Worm (Caenorhabditis elegans) whole organism, young adult: ENCODE data around the gene R160.13.
"Not testable (repeated sequence)": the region's sequence is repeated elsewhere in the genome, so short reads cannot be mapped to it uniquely, and the experiment has no call there.

ENCODE experiments used
- B0035.1 ChIP-seq: sonication (generic microtip); optimal IDR thresholded peaks from 2 replicates; lab custom pipeline; 2016; ENCODE audit warnings: missing genetic modification characterization, mild to moderate bottlenecking, missing compliant biosample characterization, missing genotype, missing genetic modification reagents
- B0261.1 ChIP-seq: sonication (generic microtip); optimal IDR thresholded peaks from 2 replicates; lab custom pipeline; 2016; ENCODE audit warnings: mild to moderate bottlenecking, missing genetic modification characterization, moderate library complexity, missing compliant biosample characterization
- C06A6.2 ChIP-seq: fragments of 200-800 bp; sonication (Bioruptor generic); conservative IDR thresholded peaks from 2 replicates; pipeline ENCODE4 v1.3.6; 2022; ENCODE audit warnings: missing genetic modification characterization, missing compliant biosample characterization
- F22D6.2 ChIP-seq: sonication (generic microtip); optimal IDR thresholded peaks from 2 replicates; lab custom pipeline; 2016; ENCODE audit warnings: mild to moderate bottlenecking, missing genetic modification characterization, missing compliant biosample characterization
- F23B12.7 ChIP-seq: sonication (generic microtip); optimal IDR thresholded peaks from 2 replicates; lab custom pipeline; 2017; ENCODE audit warnings: missing genetic modification characterization, mild to moderate bottlenecking, missing compliant biosample characterization, antibody characterized with exemption, moderate library complexity; ENCODE audit not compliant: insufficient read depth
- F57C9.4 ChIP-seq: sonication (generic microtip); optimal IDR thresholded peaks from 2 replicates; lab custom pipeline; 2017; ENCODE audit warnings: mild to moderate bottlenecking, missing genetic modification characterization, missing compliant biosample characterization
- Y53G8AR.9 ChIP-seq: fragments of 200-800 bp; sonication (Bioruptor generic); conservative IDR thresholded peaks from 2 replicates; pipeline ENCODE4 v1.3.6; 2022; ENCODE audit warnings: missing genetic modification reagents, missing genetic modification characterization, missing compliant biosample characterization
- Y56A3A.18 ChIP-seq: fragments of 200-800 bp; sonication (Bioruptor generic); IDR thresholded peaks from 2 replicates; pipeline ENCODE4 v1.3.6; 2022; ENCODE audit warnings: missing genetic modification reagents, missing genetic modification characterization, missing compliant biosample characterization
- ZK185.1 ChIP-seq: sonication (generic microtip); optimal IDR thresholded peaks from 2 replicates; lab custom pipeline; 2016; ENCODE audit warnings: mild to moderate bottlenecking, missing genetic modification characterization, missing compliant biosample characterization; ENCODE audit not compliant: poor library complexity, severe bottlenecking
- akir-1 ChIP-seq: fragments of 200-800 bp; sonication (Bioruptor generic); optimal IDR thresholded peaks from 2 replicates; lab custom pipeline; 2018; ENCODE audit warnings: mild to moderate bottlenecking, missing genetic modification characterization, moderate library complexity, missing compliant biosample characterization
- atf-7 ChIP-seq: sonication (generic microtip); optimal IDR thresholded peaks from 2 replicates; lab custom pipeline; 2017; ENCODE audit warnings: mild to moderate bottlenecking, missing genetic modification characterization, missing compliant biosample characterization
- attf-6 ChIP-seq: fragments of 200-800 bp; sonication (Bioruptor generic); IDR thresholded peaks from 2 replicates; pipeline ENCODE4 v1.3.6; 2022; ENCODE audit warnings: missing genetic modification reagents, missing genetic modification characterization, missing compliant biosample characterization
- ceh-27 ChIP-seq: fragments of 200-800 bp; sonication (Bioruptor generic); optimal IDR thresholded peaks from 2 replicates; lab custom pipeline; 2018; ENCODE audit warnings: mild to moderate bottlenecking, missing genetic modification characterization, moderate library complexity, missing compliant biosample characterization
- dox-1 ChIP-seq: fragments of 200-800 bp; sonication (Bioruptor generic); IDR thresholded peaks from 2 replicates; pipeline ENCODE4 v1.3.6; 2022; ENCODE audit warnings: missing genetic modification reagents, missing genetic modification characterization, missing compliant biosample characterization
- ekl-4 ChIP-seq: fragments of 200-800 bp; sonication (Bioruptor generic); IDR thresholded peaks from 2 replicates; pipeline ENCODE4 v1.3.6; 2022; ENCODE audit warnings: missing genetic modification reagents, missing genetic modification characterization, missing compliant biosample characterization
- gei-17 ChIP-seq: fragments of 200-800 bp; sonication (Bioruptor generic); optimal IDR thresholded peaks from 2 replicates; lab custom pipeline; 2018; ENCODE audit warnings: mild to moderate bottlenecking, missing genetic modification characterization, missing compliant biosample characterization
- hmg-1.2 ChIP-seq: fragments of 200-800 bp; sonication (Bioruptor generic); IDR thresholded peaks from 2 replicates; pipeline ENCODE4 v1.3.6; 2022; ENCODE audit warnings: missing genetic modification reagents, missing genetic modification characterization, missing compliant biosample characterization
- lin-35 ChIP-seq, 3 experiments: fragments of 150-350 bp in 2 of 3; sonication (generic microtip) in 1 of 3; optimal IDR thresholded peaks; 2 replicates each; lab custom pipeline; 2014 to 2018; ENCODE audit warnings: missing biosample characterization in 3 of 3, missing genetic modification characterization in 3 of 3, missing genetic modification reagents in 3 of 3
- lin-40 ChIP-seq: sonication (generic microtip); optimal IDR thresholded peaks from 2 replicates; lab custom pipeline; 2016; ENCODE audit warnings: missing genetic modification characterization, mild to moderate bottlenecking, missing compliant biosample characterization, missing genotype, missing genetic modification reagents
- lin-54 ChIP-seq: fragments of 200-800 bp; sonication (Bioruptor generic); optimal IDR thresholded peaks from 2 replicates; lab custom pipeline; 2018; ENCODE audit warnings: mild to moderate bottlenecking, missing genetic modification characterization, missing compliant biosample characterization
- lir-1 ChIP-seq: fragments of 200-800 bp; sonication (Bioruptor generic); conservative IDR thresholded peaks from 2 replicates; pipeline ENCODE4 v1.3.6; 2022; ENCODE audit warnings: missing genetic modification reagents, missing genetic modification characterization, missing compliant biosample characterization
- lsy-27 ChIP-seq: sonication (generic microtip); optimal IDR thresholded peaks from 2 replicates; lab custom pipeline; 2017; ENCODE audit warnings: missing genetic modification characterization, mild to moderate bottlenecking, missing compliant biosample characterization, antibody characterized with exemption, missing genotype, borderline replicate concordance; ENCODE audit not compliant: insufficient read depth
- madf-10 ChIP-seq: sonication (generic microtip); optimal IDR thresholded peaks from 2 replicates; lab custom pipeline; 2016; ENCODE audit warnings: mild to moderate bottlenecking, missing genetic modification characterization, missing compliant biosample characterization
- mcd-1 ChIP-seq: fragments of 200-800 bp; sonication (Bioruptor generic); IDR thresholded peaks from 2 replicates; pipeline ENCODE4 v1.3.6; 2022; ENCODE audit warnings: missing genetic modification reagents, missing genetic modification characterization, missing compliant biosample characterization
- nfyb-1 ChIP-seq: fragments of 200-800 bp; sonication (Bioruptor generic); IDR thresholded peaks from 2 replicates; pipeline ENCODE4 v1.3.6; 2022; ENCODE audit warnings: missing genetic modification reagents, missing genetic modification characterization, missing compliant biosample characterization
- nhr-120 ChIP-seq: fragments of 200-800 bp; sonication (Bioruptor generic); IDR thresholded peaks from 2 replicates; pipeline ENCODE4 v1.3.6; 2022; ENCODE audit warnings: missing genetic modification characterization, missing compliant biosample characterization
- nhr-80 ChIP-seq: sonication (generic microtip); optimal IDR thresholded peaks from 2 replicates; lab custom pipeline; 2016; ENCODE audit warnings: missing genetic modification characterization, missing compliant biosample characterization
- pbrm-1 ChIP-seq: fragments of 200-800 bp; sonication (Bioruptor generic); IDR thresholded peaks from 2 replicates; pipeline ENCODE4 v1.3.6; 2022; ENCODE audit warnings: missing genetic modification reagents, missing genetic modification characterization, missing compliant biosample characterization
- rcor-1 ChIP-seq: fragments of 200-800 bp; sonication (Bioruptor generic); IDR thresholded peaks from 2 replicates; pipeline ENCODE4 v1.3.6; 2022; ENCODE audit warnings: missing genetic modification reagents, missing genetic modification characterization, missing compliant biosample characterization
- snpc-4 ChIP-seq, 5 experiments: fragments of 150-350 bp in 1 of 5; sonication (generic microtip) in 4 of 5; optimal IDR thresholded peaks; 2 replicates each; lab custom pipeline; 2014 to 2018; ENCODE audit warnings: missing genetic modification characterization in 5 of 5, missing biosample characterization in 3 of 5, antibody characterized with exemption in 2 of 5, mild to moderate bottlenecking in 2 of 5, missing compliant biosample characterization in 2 of 5, missing genotype in 2 of 5, moderate library complexity in 2 of 5, missing genetic modification reagents in 1 of 5
- tbp1 ChIP-seq: fragments of 200-800 bp; sonication (Bioruptor generic); optimal IDR thresholded peaks from 2 replicates; lab custom pipeline; 2018; ENCODE audit warnings: mild to moderate bottlenecking, missing genetic modification characterization, missing compliant biosample characterization
- tlf-1 ChIP-seq: fragments of 200-800 bp; sonication (Bioruptor generic); optimal IDR thresholded peaks from 2 replicates; lab custom pipeline; 2018; ENCODE audit warnings: mild to moderate bottlenecking, missing genetic modification characterization, missing compliant biosample characterization
- ztf-22 ChIP-seq: fragments of 200-800 bp; sonication (Bioruptor generic); optimal IDR thresholded peaks from 2 replicates; lab custom pipeline; 2018; ENCODE audit warnings: mild to moderate bottlenecking, missing genetic modification characterization, moderate library complexity, missing compliant biosample characterization
- ztf-26 ChIP-seq: sonication (generic microtip); optimal IDR thresholded peaks from 2 replicates; lab custom pipeline; 2017; ENCODE audit warnings: missing genetic modification characterization, missing compliant biosample characterization
- ztf-3 ChIP-seq: fragments of 200-800 bp; sonication (Bioruptor generic); optimal IDR thresholded peaks from 2 replicates; lab custom pipeline; 2018; ENCODE audit warnings: mild to moderate bottlenecking, missing genetic modification characterization, missing compliant biosample characterization

R160.13 gene

ce11 chrX:4395073-4395850 is 23.9 kb upstream of the R160.13 start:
- TF ChIP-seq ekl-4 (GFP tag; lab: Robert Waterston, UW) (no peak), lin-35 (GFP tag; optimal IDR thresholded peaks at IDR 0.05; lab: Kevin White, UChicago) (peak in 1 of 3 experiments; percentile 73), ztf-3 (no peak), Y56A3A.18 (GFP tag; lab: Robert Waterston, UW) (peak; percentile 84), tbp1 (GFP tag; lab: Kevin White, UChicago) (peak; percentile 62), B0035.1 (tag; lab: Kevin White, UChicago) (no peak), F23B12.7 (tag; lab: Kevin White, UChicago) (peak; percentile 76), rcor-1 (peak; percentile 56), F57C9.4 (no peak), lsy-27 (tag; lab: Kevin White, UChicago) (no peak), mcd-1 (GFP tag; lab: Robert Waterston, UW) (peak; percentile 55), nfyb-1 (GFP tag; lab: Robert Waterston, UW) (0 out of 2 replicates have a peak, but pooled peaks have one; percentile 42), akir-1 (no peak), lin-40 (tag; lab: Kevin White, UChicago) (peak; percentile 92), B0261.1 (peak; percentile 22), lin-54 (GFP tag; lab: Kevin White, UChicago) (peak; percentile 54), Y53G8AR.9 (GFP tag; lab: Robert Waterston, UW) (peak; percentile 58; the same call in 1 of the 2 replicates), pbrm-1 (peak; percentile 50; the same call in 1 of the 2 replicates), ztf-22 (GFP tag; lab: Kevin White, UChicago) (no peak), C06A6.2 (GFP tag; lab: Robert Waterston, UW) (peak; percentile 45; the same call in 1 of the 2 replicates), tlf-1 (GFP tag; lab: Kevin White, UChicago) (peak; percentile 22), nhr-80 (tag; lab: Kevin White, UChicago) (peak; percentile 78), ceh-27 (GFP tag; lab: Kevin White, UChicago) (peak; percentile 57), attf-6 (no peak), atf-7 (tag; lab: Kevin White, UChicago) (peak; percentile 41), lir-1 (GFP tag; lab: Robert Waterston, UW) (0 out of 2 replicates have a peak, but pooled peaks have one; percentile 27), gei-17 (GFP tag; lab: Kevin White, UChicago) (peak; percentile 92), F22D6.2 (tag; lab: Kevin White, UChicago) (peak; percentile 26), nhr-120 (GFP tag; lab: Robert Waterston, UW) (no peak), ztf-26 (tag; lab: Kevin White, UChicago) (peak; percentile 84), madf-10 (peak; percentile 65), ZK185.1 (peak; percentile 68)

ce11 chrX:4394505-4394904 is 23.2 kb upstream of the R160.13 start:
- not testable (repeated sequence) for TF ChIP-seq snpc-4 (GFP tag; optimal IDR thresholded peaks at IDR 0.05; lab: Kevin White, UChicago)
- TF ChIP-seq snpc-4 (tag; optimal IDR thresholded peaks at IDR 0.05; lab: Kevin White, UChicago) (peak in 2 of 4 experiments; percentile 67 to 75), dox-1 (GFP tag; lab: Robert Waterston, UW) (0 out of 2 replicates have a peak, but pooled peaks have one; percentile 12), hmg-1.2 (peak; percentile 58)
